Fruit fly (Drosophila melanogaster) whole organism, pupa: ENCODE measurements around the gene Rap1.

Source experiments
- CG4496 ChIP-seq: fragments of 200-800 bp; sonication (Bioruptor generic); IDR thresholded peaks from 3 replicates; pipeline ENCODE4 v1.3.6; 2022; ENCODE audit warnings: missing biosample characterization, missing genetic modification characterization
- CG8159 ChIP-seq: fragments of 200-800 bp; sonication (Bioruptor generic); optimal IDR thresholded peaks from 3 replicates; lab custom pipeline; 2018; ENCODE audit warnings: missing biosample characterization, mild to moderate bottlenecking, missing genetic modification characterization, moderate library complexity

dm6 chr3L:1829539-1829938, 32.5 kb downstream of the Rap1 start:
- TF ChIP-seq CG4496 (GFP tag; lab: Robert Waterston, UW) (peak; percentile 89), CG8159 (tag; lab: Kevin White, UChicago) (peak; percentile 17)
